Fruit fly (Drosophila melanogaster) whole organism, prepupa: Measurements from ENCODE around the gene CG32276.
A peak's percentile ranks its signal among the peaks of the same experiment; 100 is the strongest.

ENCODE experiments used
- Blimp-1 ChIP-seq: fragments of 200-800 bp; sonication (Bioruptor generic); optimal IDR thresholded peaks from 3 replicates; lab custom pipeline; 2017; ENCODE audit warnings: missing biosample characterization, missing genetic modification characterization, mild to moderate bottlenecking, moderate library complexity, missing genetic modification reagents
- CG10631 ChIP-seq: fragments of 200-800 bp; sonication (Bioruptor generic); optimal IDR thresholded peaks from 2 replicates; lab custom pipeline; 2016; ENCODE audit warnings: missing biosample characterization, missing genetic modification characterization
- CG11294 ChIP-seq: fragments of 200-800 bp; sonication (Bioruptor generic); IDR thresholded peaks from 2 replicates; pipeline ENCODE4 v1.3.6; 2022; ENCODE audit warnings: missing biosample characterization, missing genetic modification characterization
- CG11762 ChIP-seq: fragments of 200-800 bp; sonication (Bioruptor generic); optimal IDR thresholded peaks from 3 replicates; lab custom pipeline; 2016; ENCODE audit warnings: missing biosample characterization, missing genetic modification characterization; ENCODE audit not compliant: insufficient read depth
- CG11902 ChIP-seq: fragments of 200-800 bp; sonication (Bioruptor generic); optimal IDR thresholded peaks from 3 replicates; lab custom pipeline; 2016; ENCODE audit warnings: missing biosample characterization, missing genetic modification characterization
- CG15336 ChIP-seq: fragments of 200-800 bp; sonication (Bioruptor generic); IDR thresholded peaks from 2 replicates; pipeline ENCODE4 v1.3.6; 2022; ENCODE audit warnings: missing biosample characterization, missing genetic modification characterization
- CG1621 ChIP-seq: fragments of 200-800 bp; sonication (Bioruptor generic); optimal IDR thresholded peaks from 3 replicates; lab custom pipeline; 2018; ENCODE audit warnings: missing biosample characterization, mild to moderate bottlenecking, missing genetic modification characterization
- CG3032 ChIP-seq: fragments of 200-800 bp; optimal IDR thresholded peaks from 2 replicates; lab custom pipeline; 2019; ENCODE audit warnings: missing biosample characterization, mild to moderate bottlenecking, missing genetic modification characterization, moderate library complexity
- CG32006 ChIP-seq: fragments of 200-800 bp; sonication (Bioruptor generic); optimal IDR thresholded peaks from 3 replicates; lab custom pipeline; 2017; ENCODE audit warnings: missing biosample characterization, mild to moderate bottlenecking, missing genetic modification characterization
- CG34406 ChIP-seq: fragments of 200-800 bp; sonication (Bioruptor generic); optimal IDR thresholded peaks from 3 replicates; lab custom pipeline; 2016; ENCODE audit warnings: missing biosample characterization, missing genetic modification characterization
- CG3919 ChIP-seq: fragments of 200-800 bp; sonication (Bioruptor generic); optimal IDR thresholded peaks from 3 replicates; lab custom pipeline; 2016; ENCODE audit warnings: missing biosample characterization, missing genetic modification characterization
- CG4318 ChIP-seq: fragments of 200-800 bp; sonication (Bioruptor generic); optimal IDR thresholded peaks from 3 replicates; lab custom pipeline; 2017; ENCODE audit warnings: missing biosample characterization, mild to moderate bottlenecking, missing genetic modification characterization
- CG6276 ChIP-seq: fragments of 200-800 bp; sonication (Bioruptor generic); optimal IDR thresholded peaks from 2 replicates; lab custom pipeline; 2017; ENCODE audit warnings: missing biosample characterization, mild to moderate bottlenecking, missing genetic modification characterization
- CG6792 ChIP-seq: fragments of 200-800 bp; sonication (Bioruptor generic); optimal IDR thresholded peaks from 3 replicates; lab custom pipeline; 2016; ENCODE audit warnings: missing biosample characterization, missing genetic modification characterization
- CG6854 ChIP-seq: fragments of 200-800 bp; sonication (Bioruptor generic); optimal IDR thresholded peaks from 2 replicates; lab custom pipeline; 2017; ENCODE audit warnings: missing biosample characterization, mild to moderate bottlenecking, missing genetic modification characterization
- CG7368 ChIP-seq: fragments of 200-800 bp; sonication (Bioruptor generic); optimal IDR thresholded peaks from 3 replicates; lab custom pipeline; 2016; ENCODE audit warnings: missing biosample characterization, missing genetic modification characterization
- CG8319 ChIP-seq: fragments of 200-800 bp; sonication (Bioruptor generic); optimal IDR thresholded peaks from 3 replicates; lab custom pipeline; 2016; ENCODE audit warnings: missing biosample characterization, missing genetic modification characterization
- CG8632 ChIP-seq: fragments of 200-800 bp; sonication (Bioruptor generic); optimal IDR thresholded peaks from 3 replicates; lab custom pipeline; 2016; ENCODE audit warnings: missing biosample characterization, missing genetic modification characterization
- Eip78C ChIP-seq: fragments of 200-800 bp; sonication (Bioruptor generic); peaks from one replicate; lab custom pipeline; 2016; ENCODE audit warnings: missing biosample characterization, missing genetic modification characterization
- Ets21C ChIP-seq: fragments of 200-800 bp; sonication (Bioruptor generic); optimal IDR thresholded peaks from 3 replicates; lab custom pipeline; 2016; ENCODE audit warnings: missing biosample characterization, missing genetic modification characterization
- Ets96B ChIP-seq: fragments of 200-800 bp; optimal IDR thresholded peaks from 2 replicates; lab custom pipeline; 2019; ENCODE audit warnings: missing biosample characterization, mild to moderate bottlenecking, missing genetic modification characterization, moderate library complexity
- Gug ChIP-seq: fragments of 200-800 bp; sonication (Bioruptor generic); IDR thresholded peaks from 2 replicates; pipeline ENCODE4 v1.3.6; 2022; ENCODE audit warnings: missing biosample characterization, missing genetic modification characterization
- Hr38 ChIP-seq: sonication (Bioruptor generic); optimal IDR thresholded peaks from 2 replicates; lab custom pipeline; 2016; ENCODE audit warnings: missing biosample characterization, missing genetic modification characterization
- Hr39 ChIP-seq: fragments of 200-800 bp; sonication (Bioruptor generic); optimal IDR thresholded peaks from 2 replicates; lab custom pipeline; 2016; ENCODE audit warnings: missing biosample characterization, missing genetic modification characterization
- Hr4 ChIP-seq: fragments of 200-800 bp; sonication (Bioruptor generic); optimal IDR thresholded peaks from 3 replicates; lab custom pipeline; 2016; ENCODE audit warnings: missing biosample characterization, missing genetic modification characterization
- Lpt ChIP-seq: fragments of 200-800 bp; sonication (Bioruptor generic); optimal IDR thresholded peaks from 3 replicates; lab custom pipeline; 2016; ENCODE audit warnings: missing biosample characterization, missing genetic modification characterization
- OdsH ChIP-seq: fragments of 200-800 bp; sonication (Bioruptor generic); optimal IDR thresholded peaks from 3 replicates; lab custom pipeline; 2016; ENCODE audit warnings: missing biosample characterization, missing genetic modification characterization
- Smox ChIP-seq: fragments of 200-800 bp; sonication (Bioruptor generic); optimal IDR thresholded peaks from 3 replicates; lab custom pipeline; 2016; ENCODE audit warnings: missing biosample characterization, missing genetic modification characterization
- Sox102F ChIP-seq: fragments of 200-800 bp; sonication (Bioruptor generic); optimal IDR thresholded peaks from 2 replicates; lab custom pipeline; 2016; ENCODE audit warnings: missing biosample characterization, mild to moderate bottlenecking, missing genetic modification characterization
- Sox15 ChIP-seq: fragments of 200-800 bp; sonication (Bioruptor generic); optimal IDR thresholded peaks from 3 replicates; lab custom pipeline; 2016; ENCODE audit warnings: missing biosample characterization, missing genetic modification characterization
- achi ChIP-seq: fragments of 200-800 bp; sonication (Bioruptor generic); optimal IDR thresholded peaks from 3 replicates; lab custom pipeline; 2016; ENCODE audit warnings: missing biosample characterization, missing genetic modification characterization
- cyc ChIP-seq: fragments of 200-800 bp; sonication (Bioruptor generic); optimal IDR thresholded peaks from 3 replicates; lab custom pipeline; 2016; ENCODE audit warnings: missing biosample characterization, missing genetic modification characterization
- dac ChIP-seq: fragments of 200-800 bp; sonication (Bioruptor generic); optimal IDR thresholded peaks from 2 replicates; lab custom pipeline; 2017; ENCODE audit warnings: missing biosample characterization, mild to moderate bottlenecking, missing genetic modification characterization
- dsx ChIP-seq: fragments of 200-800 bp; optimal IDR thresholded peaks from 3 replicates; lab custom pipeline; 2019; ENCODE audit warnings: missing biosample characterization, mild to moderate bottlenecking, missing genetic modification characterization, moderate library complexity; ENCODE audit not compliant: poor library complexity, severe bottlenecking
- eg ChIP-seq: fragments of 200-800 bp; sonication (Bioruptor generic); IDR thresholded peaks from 3 replicates; pipeline ENCODE4 v1.3.6; 2022; ENCODE audit warnings: missing biosample characterization, missing genetic modification characterization
- esn ChIP-seq: fragments of 200-800 bp; sonication (Bioruptor generic); optimal IDR thresholded peaks from 2 replicates; lab custom pipeline; 2016; ENCODE audit warnings: missing biosample characterization, mild to moderate bottlenecking, missing genetic modification characterization, moderate library complexity
- fd59A ChIP-seq: fragments of 200-800 bp; sonication (Bioruptor generic); optimal IDR thresholded peaks from 2 replicates; lab custom pipeline; 2017; ENCODE audit warnings: missing biosample characterization, mild to moderate bottlenecking, missing genetic modification characterization, missing genetic modification reagents
- fd85E ChIP-seq: fragments of 200-800 bp; sonication (Bioruptor generic); optimal IDR thresholded peaks from 3 replicates; lab custom pipeline; 2016; ENCODE audit warnings: missing biosample characterization, missing genetic modification characterization
- fkh ChIP-seq: fragments of 200-800 bp; sonication (Bioruptor generic); optimal IDR thresholded peaks from 3 replicates; lab custom pipeline; 2017; ENCODE audit warnings: missing biosample characterization, mild to moderate bottlenecking, missing genetic modification characterization, moderate library complexity
- lz ChIP-seq: fragments of 200-800 bp; sonication (Bioruptor generic); optimal IDR thresholded peaks from 3 replicates; lab custom pipeline; 2016; ENCODE audit warnings: missing biosample characterization, missing genetic modification characterization
- net ChIP-seq: fragments of 200-800 bp; sonication (Bioruptor generic); optimal IDR thresholded peaks from 3 replicates; lab custom pipeline; 2016; ENCODE audit warnings: missing biosample characterization, missing genetic modification characterization
- pdm3 ChIP-seq: fragments of 200-800 bp; sonication (Bioruptor generic); optimal IDR thresholded peaks from 3 replicates; lab custom pipeline; 2016; ENCODE audit warnings: missing biosample characterization, missing genetic modification characterization
- spab ChIP-seq: fragments of 200-800 bp; sonication (Bioruptor generic); optimal IDR thresholded peaks from 2 replicates; lab custom pipeline; 2017; ENCODE audit warnings: missing biosample characterization, mild to moderate bottlenecking, missing genetic modification characterization, missing genetic modification reagents
- ss ChIP-seq, 2 experiments: fragments of 200-800 bp; sonication (Bioruptor generic); optimal IDR thresholded peaks; 2 replicates in 1 of 2; 3 replicates in 1 of 2; lab custom pipeline; 2017 to 2018; ENCODE audit warnings: mild to moderate bottlenecking in 2 of 2, missing biosample characterization in 2 of 2, missing genetic modification characterization in 2 of 2, moderate library complexity in 1 of 2
- svp ChIP-seq: fragments of 200-800 bp; sonication (Bioruptor generic); peaks from one replicate; lab custom pipeline; 2016; ENCODE audit warnings: missing biosample characterization, missing genetic modification characterization
- vri ChIP-seq: fragments of 200-800 bp; sonication (Bioruptor generic); optimal IDR thresholded peaks from 3 replicates; lab custom pipeline; 2016; ENCODE audit warnings: missing biosample characterization, mild to moderate bottlenecking, missing genetic modification characterization

Gene CG32276

DNA sequence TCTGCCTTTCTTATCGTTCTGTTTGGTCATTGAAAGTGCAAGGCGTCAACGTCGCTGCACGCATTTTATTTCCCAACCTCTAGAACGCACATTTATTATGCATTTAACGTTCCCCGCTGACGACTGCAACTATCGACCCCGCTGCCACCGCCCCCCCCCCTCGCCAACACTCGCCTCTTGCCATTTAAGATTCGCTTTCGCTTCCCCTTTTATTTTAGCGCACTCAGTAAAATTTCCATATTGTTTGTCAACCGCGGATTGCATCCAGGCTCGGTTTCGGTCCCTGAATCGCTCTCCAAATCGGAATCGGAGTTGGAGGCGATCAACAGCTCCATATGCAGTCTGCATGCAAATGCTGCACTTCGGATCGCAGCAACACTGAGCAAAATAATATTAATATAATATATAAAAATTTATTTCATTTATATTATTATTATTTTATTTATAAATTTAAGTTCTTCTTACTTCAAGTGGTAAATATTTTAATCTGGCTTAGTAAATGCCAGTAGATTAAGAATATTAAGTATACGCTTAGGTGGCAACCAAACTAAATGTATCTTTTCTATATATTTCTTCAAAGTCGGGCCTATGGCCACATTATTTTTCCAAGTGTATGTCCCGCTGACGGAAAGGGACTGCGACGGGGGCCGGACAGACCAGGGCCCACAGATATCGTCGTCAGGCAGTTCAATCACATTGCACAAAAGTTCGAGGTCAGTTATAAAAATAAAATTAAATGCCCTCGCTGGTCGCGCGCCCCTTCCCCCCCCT, 41.9 kb upstream of the CG32276 start (continued):
- TF ChIP-seq fd59A (GFP tag; lab: Kevin White, UChicago), result peak; percentile 93
- TF ChIP-seq Lpt, result peak; percentile 64
- peak; percentile 93 for TF ChIP-seq OdsH (GFP tag; lab: Kevin White, UChicago)
- no peak for TF ChIP-seq fkh (GFP tag; lab: Kevin White, UChicago)
- TF ChIP-seq CG15336, result peak; percentile 86
- peak; percentile 78 for TF ChIP-seq Gug (GFP tag; lab: Robert Waterston, UW)
- TF ChIP-seq Smox, result peak; percentile 83
- peak; percentile 95 for TF ChIP-seq CG3919 (GFP tag; lab: Kevin White, UChicago)
- peak; percentile 99 for TF ChIP-seq ss (GFP tag; optimal IDR thresholded peaks at IDR 0.05; lab: Kevin White, UChicago)
- peak; percentile 82 for TF ChIP-seq Blimp-1
- TF ChIP-seq CG1621, result peak; percentile 85
- TF ChIP-seq pdm3 (GFP tag; lab: Kevin White, UChicago), result peak; percentile 88
- no peak for TF ChIP-seq Hr38 (GFP tag; lab: Kevin White, UChicago)

DNA sequence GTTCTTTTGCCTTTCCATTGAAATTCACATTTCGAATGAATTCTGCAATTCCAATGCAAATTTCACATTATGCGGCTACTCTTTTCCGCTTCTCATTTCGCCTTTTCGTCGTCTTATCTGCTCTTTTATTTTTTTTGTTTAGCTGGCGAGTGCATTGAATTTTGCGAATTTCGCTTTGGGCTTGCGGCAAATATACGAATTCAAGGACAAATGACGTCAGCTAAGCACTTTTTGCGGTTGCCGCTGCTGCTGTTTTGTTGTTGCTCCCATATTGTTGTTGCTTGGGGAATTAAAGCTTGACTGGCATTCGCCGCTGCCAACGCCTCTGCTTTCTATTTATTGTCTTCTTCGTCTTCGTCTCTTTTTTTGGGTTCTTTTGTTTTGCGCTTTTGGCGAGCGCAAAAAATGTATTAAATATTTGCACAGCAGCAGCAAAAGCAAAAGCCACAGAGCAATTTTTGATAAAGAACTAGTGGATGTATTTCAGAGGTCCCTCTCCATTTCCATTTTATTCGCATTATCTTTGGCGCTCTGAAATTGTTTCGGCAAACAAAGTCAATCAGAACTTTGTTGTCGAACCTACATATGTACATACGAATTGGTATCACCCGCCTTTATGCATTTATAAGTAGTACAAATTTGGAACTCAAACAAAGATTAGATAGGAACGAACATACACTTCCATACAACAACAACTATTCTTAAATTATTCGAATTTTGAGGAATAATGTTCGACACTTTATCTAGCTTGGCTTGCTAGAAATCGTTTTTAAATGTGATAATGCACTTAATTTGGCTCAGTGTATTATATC, 41.1 kb upstream of the CG32276 start:
- no peak for TF ChIP-seq cyc (GFP tag; lab: Kevin White, UChicago)
- TF ChIP-seq Smox, result peak; percentile 71
- peak; percentile 93 for TF ChIP-seq svp (GFP tag; lab: Kevin White, UChicago)
- TF ChIP-seq eg (GFP tag; lab: Robert Waterston, UW), result 0 out of 3 replicates have a peak, but pooled peaks have one; percentile 21
- no peak for TF ChIP-seq CG11294
- TF ChIP-seq Hr38 (GFP tag; lab: Kevin White, UChicago), result no peak
- TF ChIP-seq Lpt, result peak; percentile 31
- peak; percentile 52 for TF ChIP-seq lz (GFP tag; lab: Kevin White, UChicago)
- TF ChIP-seq dsx, result peak; percentile 77
- TF ChIP-seq net, result peak; percentile 69
- peak; percentile 50 for TF ChIP-seq CG10631 (GFP tag; lab: Kevin White, UChicago)
- peak; percentile 32 for TF ChIP-seq Ets21C (GFP tag; lab: Kevin White, UChicago)
- TF ChIP-seq dac (GFP tag; lab: Kevin White, UChicago), result no peak
- peak; percentile 79 for TF ChIP-seq CG1621
- peak; percentile 78 for TF ChIP-seq Sox102F (GFP tag; lab: Kevin White, UChicago)
- peak; percentile 94 for TF ChIP-seq Eip78C
- peak; percentile 5 for TF ChIP-seq CG32006
- no peak for TF ChIP-seq CG7368 (GFP tag; lab: Kevin White, UChicago)
- TF ChIP-seq CG11902, result no peak
- TF ChIP-seq CG6276 (GFP tag; lab: Kevin White, UChicago), result no peak
- TF ChIP-seq vri (GFP tag; lab: Kevin White, UChicago), result peak; percentile 59
- TF ChIP-seq CG6854, result no peak
- TF ChIP-seq CG8319 (GFP tag; lab: Kevin White, UChicago), result no peak
- TF ChIP-seq Blimp-1, result no peak
- TF ChIP-seq Ets96B (tag; lab: Kevin White, UChicago), result no peak
- TF ChIP-seq CG8632 (GFP tag; lab: Kevin White, UChicago), result peak; percentile 36
- peak; percentile 76 for TF ChIP-seq Hr39
- peak; percentile 51 for TF ChIP-seq esn (GFP tag; lab: Kevin White, UChicago)
- TF ChIP-seq Sox15, result peak; percentile 56
- TF ChIP-seq spab (GFP tag; lab: Kevin White, UChicago), result no peak
- TF ChIP-seq fd85E, result no peak
- peak; percentile 59 for TF ChIP-seq CG6792 (GFP tag; lab: Kevin White, UChicago)
- peak; percentile 71 for TF ChIP-seq fd59A (GFP tag; lab: Kevin White, UChicago)
- no peak for TF ChIP-seq CG3032
- peak in 1 of 2 experiments; percentile 10 for TF ChIP-seq ss (GFP tag; optimal IDR thresholded peaks at IDR 0.05; lab: Kevin White, UChicago)
- TF ChIP-seq achi, result peak; percentile 53
- peak; percentile 75 for TF ChIP-seq pdm3 (GFP tag; lab: Kevin White, UChicago)
- TF ChIP-seq Hr4 (GFP tag; lab: Kevin White, UChicago), result peak; percentile 60
- TF ChIP-seq CG11762 (GFP tag; lab: Kevin White, UChicago), result no peak
- TF ChIP-seq CG4318, result no peak
- peak; percentile 52 for TF ChIP-seq CG34406 (GFP tag; lab: Kevin White, UChicago)
